Fruit fly (Drosophila melanogaster): ENCODE measurements around the gene Spn38F.

Gene Spn38F

dm6 chr2L:20803733-20804164 lies 34.0 kb downstream of the Spn38F start:
- TF ChIP-seq psq (GFP tag; optimal IDR thresholded peaks at IDR 0.05) (peak; percentile 22), Hr83 (GFP tag; optimal IDR thresholded peaks at IDR 0.05; ENCODE audit: poor library complexity, severe bottlenecking) (no peak)

- no peak for TF ChIP-seq CG9705 (GFP tag; optimal IDR thresholded peaks at IDR 0.05)
- no peak for TF ChIP-seq Dif (GFP tag; optimal IDR thresholded peaks at IDR 0.05; ENCODE audit: partially characterized antibody)
- no peak for TF ChIP-seq tai (GFP tag; optimal IDR thresholded peaks at IDR 0.05)
- TF ChIP-seq woc (GFP tag; optimal IDR thresholded peaks at IDR 0.05): no peak
Measured at dm6 chr2L:20802839-20803238, 34.9 kb downstream of the Spn38F start.

- TF ChIP-seq br (GFP tag; optimal IDR thresholded peaks at IDR 0.05) (no peak), Dfd (GFP tag; optimal IDR thresholded peaks at IDR 0.05) (no peak), sv (GFP tag; optimal IDR thresholded peaks at IDR 0.05) (no peak), foxo (GFP tag; optimal IDR thresholded peaks at IDR 0.05) (peak in 1 of 2 experiments; percentile 47), jim (GFP tag; optimal IDR thresholded peaks at IDR 0.05) (no peak), lola (GFP tag; optimal IDR thresholded peaks at IDR 0.05) (no peak), Abd-B (GFP tag; optimal IDR thresholded peaks at IDR 0.05) (no peak), rgr (GFP tag; optimal IDR thresholded peaks at IDR 0.05) (peak; percentile 11), Dif (GFP tag; optimal IDR thresholded peaks at IDR 0.05; ENCODE audit: partially characterized antibody) (no peak), Vsx2 (GFP tag; optimal IDR thresholded peaks at IDR 0.05; ENCODE audit: partially characterized antibody) (no peak), Sp1 (GFP tag; optimal IDR thresholded peaks at IDR 0.05) (no peak), tai (GFP tag; optimal IDR thresholded peaks at IDR 0.05) (no peak), Rel (GFP tag; optimal IDR thresholded peaks at IDR 0.05) (no peak), Rel (tag; optimal IDR thresholded peaks at IDR 0.05) (no peak), sage (GFP tag; optimal IDR thresholded peaks at IDR 0.05) (peak; percentile 23), Myc (optimal IDR thresholded peaks at IDR 0.05) (no peak), Hr83 (GFP tag; optimal IDR thresholded peaks at IDR 0.05; ENCODE audit: poor library complexity, severe bottlenecking) (no peak), ey (GFP tag; optimal IDR thresholded peaks at IDR 0.05) (peak; percentile 33), fru (GFP tag; optimal IDR thresholded peaks at IDR 0.05) (peak; percentile 21), dmrt93B (GFP tag; optimal IDR thresholded peaks at IDR 0.05) (peak; percentile 38), woc (GFP tag; optimal IDR thresholded peaks at IDR 0.05) (peak; percentile 59), HLH106 (tag; optimal IDR thresholded peaks at IDR 0.05) (peak; percentile 65), dsf (GFP tag; optimal IDR thresholded peaks at IDR 0.05; ENCODE audit: borderline replicate concordance) (no peak), OdsH (GFP tag; optimal IDR thresholded peaks at IDR 0.05) (no peak), h (GFP tag; optimal IDR thresholded peaks at IDR 0.05) (peak; percentile 71)
Measured at dm6 chr2L:20802204-20802603, 35.6 kb downstream of the Spn38F start.

dm6 chr2L:20801801-20802200 lies 36.0 kb downstream of the Spn38F start:
- TF ChIP-seq Rel (GFP tag; optimal IDR thresholded peaks at IDR 0.05) (no peak), Rel (tag; optimal IDR thresholded peaks at IDR 0.05) (peak; percentile 27), Sp1 (GFP tag; optimal IDR thresholded peaks at IDR 0.05) (no peak)

- TF ChIP-seq Hr83 (GFP tag; optimal IDR thresholded peaks at IDR 0.05; ENCODE audit: poor library complexity, severe bottlenecking) (peak; percentile 89), sv (GFP tag; optimal IDR thresholded peaks at IDR 0.05) (peak; percentile 55), Hr78 (GFP tag; optimal IDR thresholded peaks at IDR 0.05) (no peak), sage (GFP tag; optimal IDR thresholded peaks at IDR 0.05) (peak; percentile 95), Myc (optimal IDR thresholded peaks at IDR 0.05) (no peak), Mio (GFP tag; optimal IDR thresholded peaks at IDR 0.05) (peak; percentile 86), pan (optimal IDR thresholded peaks at IDR 0.05) (no peak), foxo (GFP tag; optimal IDR thresholded peaks at IDR 0.05) (peak; percentile 73 to 99), OdsH (GFP tag; optimal IDR thresholded peaks at IDR 0.05) (peak; percentile 98), CG32264 (GFP tag; optimal IDR thresholded peaks at IDR 0.05) (peak; percentile 96), h (GFP tag; optimal IDR thresholded peaks at IDR 0.05) (peak; percentile 99), jim (GFP tag; optimal IDR thresholded peaks at IDR 0.05) (peak; percentile 39), ey (GFP tag; optimal IDR thresholded peaks at IDR 0.05) (peak; percentile 99), lola (GFP tag; optimal IDR thresholded peaks at IDR 0.05) (no peak), dmrt93B (GFP tag; optimal IDR thresholded peaks at IDR 0.05) (peak; percentile 95), Vsx2 (GFP tag; optimal IDR thresholded peaks at IDR 0.05; ENCODE audit: partially characterized antibody) (peak; percentile 53), dl (GFP tag; optimal IDR thresholded peaks at IDR 0.05; ENCODE audit: insufficient read depth in 1 of 2, partially characterized antibody in 2 of 2) (peak in 1 of 2 experiments; percentile 27), woc (GFP tag; optimal IDR thresholded peaks at IDR 0.05) (peak; percentile 99), usp (GFP tag; optimal IDR thresholded peaks at IDR 0.05) (no peak), dsf (GFP tag; optimal IDR thresholded peaks at IDR 0.05; ENCODE audit: borderline replicate concordance) (peak; percentile 88), CrebA (GFP tag; optimal IDR thresholded peaks at IDR 0.05; ENCODE audit: borderline replicate concordance) (peak; percentile 76), tai (GFP tag; optimal IDR thresholded peaks at IDR 0.05) (peak; percentile 96), br (GFP tag; optimal IDR thresholded peaks at IDR 0.05) (peak; percentile 99), Dfd (GFP tag; optimal IDR thresholded peaks at IDR 0.05) (peak; percentile 58), GATAd (GFP tag; optimal IDR thresholded peaks at IDR 0.05) (peak; percentile 66), Sp1 (GFP tag; optimal IDR thresholded peaks at IDR 0.05) (peak; percentile 97), HLH106 (tag; optimal IDR thresholded peaks at IDR 0.05) (peak; percentile 98), rgr (GFP tag; optimal IDR thresholded peaks at IDR 0.05) (peak; percentile 98), fru (GFP tag; optimal IDR thresholded peaks at IDR 0.05) (peak; percentile 99), CG9705 (GFP tag; optimal IDR thresholded peaks at IDR 0.05) (peak; percentile 97), Dif (GFP tag; optimal IDR thresholded peaks at IDR 0.05; ENCODE audit: partially characterized antibody) (peak; percentile 12), Abd-B (GFP tag; optimal IDR thresholded peaks at IDR 0.05) (peak; percentile 5)
Measured at dm6 chr2L:20799991-20800897, 37.5 kb downstream of the Spn38F start.
